Fruit fly (Drosophila melanogaster) whole organism, prepupa: ENCODE measurements around the gene Sap30.

Experiments
- Blimp-1 ChIP-seq: fragments of 200-800 bp; sonication (Bioruptor generic); optimal IDR thresholded peaks from 3 replicates; lab custom pipeline; 2017; ENCODE audit warnings: missing biosample characterization, missing genetic modification characterization, mild to moderate bottlenecking, moderate library complexity, missing genetic modification reagents
- CG10631 ChIP-seq: fragments of 200-800 bp; sonication (Bioruptor generic); optimal IDR thresholded peaks from 2 replicates; lab custom pipeline; 2016; ENCODE audit warnings: missing biosample characterization, missing genetic modification characterization
- CG11294 ChIP-seq: fragments of 200-800 bp; sonication (Bioruptor generic); IDR thresholded peaks from 2 replicates; pipeline ENCODE4 v1.3.6; 2022; ENCODE audit warnings: missing biosample characterization, missing genetic modification characterization
- CG11762 ChIP-seq: fragments of 200-800 bp; sonication (Bioruptor generic); optimal IDR thresholded peaks from 3 replicates; lab custom pipeline; 2016; ENCODE audit warnings: missing biosample characterization, missing genetic modification characterization; ENCODE audit not compliant: insufficient read depth
- CG11902 ChIP-seq: fragments of 200-800 bp; sonication (Bioruptor generic); optimal IDR thresholded peaks from 3 replicates; lab custom pipeline; 2016; ENCODE audit warnings: missing biosample characterization, missing genetic modification characterization
- CG15336 ChIP-seq: fragments of 200-800 bp; sonication (Bioruptor generic); IDR thresholded peaks from 2 replicates; pipeline ENCODE4 v1.3.6; 2022; ENCODE audit warnings: missing biosample characterization, missing genetic modification characterization
- CG1621 ChIP-seq: fragments of 200-800 bp; sonication (Bioruptor generic); optimal IDR thresholded peaks from 3 replicates; lab custom pipeline; 2018; ENCODE audit warnings: missing biosample characterization, mild to moderate bottlenecking, missing genetic modification characterization
- CG16779 ChIP-seq: fragments of 200-800 bp; sonication (Bioruptor generic); optimal IDR thresholded peaks from 3 replicates; lab custom pipeline; 2017; ENCODE audit warnings: missing biosample characterization, mild to moderate bottlenecking, missing genetic modification characterization
- CG3032 ChIP-seq: fragments of 200-800 bp; optimal IDR thresholded peaks from 2 replicates; lab custom pipeline; 2019; ENCODE audit warnings: missing biosample characterization, mild to moderate bottlenecking, missing genetic modification characterization, moderate library complexity
- CG32006 ChIP-seq: fragments of 200-800 bp; sonication (Bioruptor generic); optimal IDR thresholded peaks from 3 replicates; lab custom pipeline; 2017; ENCODE audit warnings: missing biosample characterization, mild to moderate bottlenecking, missing genetic modification characterization
- CG34406 ChIP-seq: fragments of 200-800 bp; sonication (Bioruptor generic); optimal IDR thresholded peaks from 3 replicates; lab custom pipeline; 2016; ENCODE audit warnings: missing biosample characterization, missing genetic modification characterization
- CG3919 ChIP-seq: fragments of 200-800 bp; sonication (Bioruptor generic); optimal IDR thresholded peaks from 3 replicates; lab custom pipeline; 2016; ENCODE audit warnings: missing biosample characterization, missing genetic modification characterization
- CG4318 ChIP-seq: fragments of 200-800 bp; sonication (Bioruptor generic); optimal IDR thresholded peaks from 3 replicates; lab custom pipeline; 2017; ENCODE audit warnings: missing biosample characterization, mild to moderate bottlenecking, missing genetic modification characterization
- CG6163 ChIP-seq: fragments of 200-800 bp; sonication (Bioruptor generic); IDR thresholded peaks from 3 replicates; pipeline ENCODE4 v1.3.6; 2022; ENCODE audit warnings: missing biosample characterization, missing genetic modification characterization
- CG6276 ChIP-seq: fragments of 200-800 bp; sonication (Bioruptor generic); optimal IDR thresholded peaks from 2 replicates; lab custom pipeline; 2017; ENCODE audit warnings: missing biosample characterization, mild to moderate bottlenecking, missing genetic modification characterization
- CG6792 ChIP-seq: fragments of 200-800 bp; sonication (Bioruptor generic); optimal IDR thresholded peaks from 3 replicates; lab custom pipeline; 2016; ENCODE audit warnings: missing biosample characterization, missing genetic modification characterization
- CG6854 ChIP-seq: fragments of 200-800 bp; sonication (Bioruptor generic); optimal IDR thresholded peaks from 2 replicates; lab custom pipeline; 2017; ENCODE audit warnings: missing biosample characterization, mild to moderate bottlenecking, missing genetic modification characterization
- CG8119 ChIP-seq: fragments of 200-800 bp; sonication (Bioruptor generic); IDR thresholded peaks from 3 replicates; pipeline ENCODE4 v1.3.6; 2022; ENCODE audit warnings: missing biosample characterization, missing genetic modification characterization
- CG8319 ChIP-seq: fragments of 200-800 bp; sonication (Bioruptor generic); optimal IDR thresholded peaks from 3 replicates; lab custom pipeline; 2016; ENCODE audit warnings: missing biosample characterization, missing genetic modification characterization
- CG8632 ChIP-seq: fragments of 200-800 bp; sonication (Bioruptor generic); optimal IDR thresholded peaks from 3 replicates; lab custom pipeline; 2016; ENCODE audit warnings: missing biosample characterization, missing genetic modification characterization
- Eip75B ChIP-seq: fragments of 200-800 bp; sonication (Bioruptor generic); optimal IDR thresholded peaks from 3 replicates; lab custom pipeline; 2016; ENCODE audit warnings: missing biosample characterization, missing genetic modification characterization
- Eip78C ChIP-seq: fragments of 200-800 bp; sonication (Bioruptor generic); peaks from one replicate; lab custom pipeline; 2016; ENCODE audit warnings: missing biosample characterization, missing genetic modification characterization
- Eip93F ChIP-seq: fragments of 200-800 bp; sonication (Bioruptor generic); optimal IDR thresholded peaks from 2 replicates; lab custom pipeline; 2016; ENCODE audit warnings: missing biosample characterization, mild to moderate bottlenecking, missing genetic modification characterization
- Ets96B ChIP-seq: fragments of 200-800 bp; optimal IDR thresholded peaks from 2 replicates; lab custom pipeline; 2019; ENCODE audit warnings: missing biosample characterization, mild to moderate bottlenecking, missing genetic modification characterization, moderate library complexity
- Gug ChIP-seq: fragments of 200-800 bp; sonication (Bioruptor generic); IDR thresholded peaks from 2 replicates; pipeline ENCODE4 v1.3.6; 2022; ENCODE audit warnings: missing biosample characterization, missing genetic modification characterization
- Hr4 ChIP-seq: fragments of 200-800 bp; sonication (Bioruptor generic); optimal IDR thresholded peaks from 3 replicates; lab custom pipeline; 2016; ENCODE audit warnings: missing biosample characterization, missing genetic modification characterization
- Lpt ChIP-seq: fragments of 200-800 bp; sonication (Bioruptor generic); optimal IDR thresholded peaks from 3 replicates; lab custom pipeline; 2016; ENCODE audit warnings: missing biosample characterization, missing genetic modification characterization
- Met ChIP-seq: fragments of 200-800 bp; sonication (Bioruptor generic); optimal IDR thresholded peaks from 3 replicates; lab custom pipeline; 2016; ENCODE audit warnings: missing biosample characterization, missing genetic modification characterization
- Sox102F ChIP-seq: fragments of 200-800 bp; sonication (Bioruptor generic); optimal IDR thresholded peaks from 2 replicates; lab custom pipeline; 2016; ENCODE audit warnings: missing biosample characterization, mild to moderate bottlenecking, missing genetic modification characterization
- Sox14 ChIP-seq: fragments of 200-800 bp; sonication (Bioruptor generic); optimal IDR thresholded peaks from 3 replicates; lab custom pipeline; 2016; ENCODE audit warnings: missing biosample characterization, missing genetic modification characterization
- Sox15 ChIP-seq: fragments of 200-800 bp; sonication (Bioruptor generic); optimal IDR thresholded peaks from 3 replicates; lab custom pipeline; 2016; ENCODE audit warnings: missing biosample characterization, missing genetic modification characterization
- acj6 ChIP-seq: fragments of 200-800 bp; sonication (Bioruptor generic); optimal IDR thresholded peaks from 3 replicates; lab custom pipeline; 2016; ENCODE audit warnings: missing biosample characterization, missing genetic modification characterization
- cyc ChIP-seq: fragments of 200-800 bp; sonication (Bioruptor generic); optimal IDR thresholded peaks from 3 replicates; lab custom pipeline; 2016; ENCODE audit warnings: missing biosample characterization, missing genetic modification characterization
- dac ChIP-seq: fragments of 200-800 bp; sonication (Bioruptor generic); optimal IDR thresholded peaks from 2 replicates; lab custom pipeline; 2017; ENCODE audit warnings: missing biosample characterization, mild to moderate bottlenecking, missing genetic modification characterization
- dsx ChIP-seq: fragments of 200-800 bp; optimal IDR thresholded peaks from 3 replicates; lab custom pipeline; 2019; ENCODE audit warnings: missing biosample characterization, mild to moderate bottlenecking, missing genetic modification characterization, moderate library complexity; ENCODE audit not compliant: poor library complexity, severe bottlenecking
- esn ChIP-seq: fragments of 200-800 bp; sonication (Bioruptor generic); optimal IDR thresholded peaks from 2 replicates; lab custom pipeline; 2016; ENCODE audit warnings: missing biosample characterization, mild to moderate bottlenecking, missing genetic modification characterization, moderate library complexity
- fd59A ChIP-seq: fragments of 200-800 bp; sonication (Bioruptor generic); optimal IDR thresholded peaks from 2 replicates; lab custom pipeline; 2017; ENCODE audit warnings: missing biosample characterization, mild to moderate bottlenecking, missing genetic modification characterization, missing genetic modification reagents
- fd85E ChIP-seq: fragments of 200-800 bp; sonication (Bioruptor generic); optimal IDR thresholded peaks from 3 replicates; lab custom pipeline; 2016; ENCODE audit warnings: missing biosample characterization, missing genetic modification characterization
- fkh ChIP-seq: fragments of 200-800 bp; sonication (Bioruptor generic); optimal IDR thresholded peaks from 3 replicates; lab custom pipeline; 2017; ENCODE audit warnings: missing biosample characterization, mild to moderate bottlenecking, missing genetic modification characterization, moderate library complexity
- lz ChIP-seq: fragments of 200-800 bp; sonication (Bioruptor generic); optimal IDR thresholded peaks from 3 replicates; lab custom pipeline; 2016; ENCODE audit warnings: missing biosample characterization, missing genetic modification characterization
- net ChIP-seq: fragments of 200-800 bp; sonication (Bioruptor generic); optimal IDR thresholded peaks from 3 replicates; lab custom pipeline; 2016; ENCODE audit warnings: missing biosample characterization, missing genetic modification characterization
- pdm3 ChIP-seq: fragments of 200-800 bp; sonication (Bioruptor generic); optimal IDR thresholded peaks from 3 replicates; lab custom pipeline; 2016; ENCODE audit warnings: missing biosample characterization, missing genetic modification characterization
- salr ChIP-seq, 2 experiments: fragments of 200-800 bp; sonication (Bioruptor generic); optimal IDR thresholded peaks; 3 replicates each; lab custom pipeline; 2016 to 2018; ENCODE audit warnings: missing biosample characterization in 2 of 2, missing genetic modification characterization in 2 of 2, mild to moderate bottlenecking in 1 of 2
- svp ChIP-seq: fragments of 200-800 bp; sonication (Bioruptor generic); peaks from one replicate; lab custom pipeline; 2016; ENCODE audit warnings: missing biosample characterization, missing genetic modification characterization
- topi ChIP-seq: fragments of 200-800 bp; sonication (Bioruptor generic); optimal IDR thresholded peaks from 3 replicates; lab custom pipeline; 2016; ENCODE audit warnings: missing biosample characterization, missing genetic modification characterization
- vri ChIP-seq: fragments of 200-800 bp; sonication (Bioruptor generic); optimal IDR thresholded peaks from 3 replicates; lab custom pipeline; 2016; ENCODE audit warnings: missing biosample characterization, mild to moderate bottlenecking, missing genetic modification characterization

Sap30 gene

dm6 chrX:16811213-16811749 lies 24.2 kb downstream of the Sap30 start, which contains the start of gene CG4829 (continued):
- TF ChIP-seq CG1621 (tag; lab: Kevin White, UChicago) (peak; percentile 19), lz (peak; percentile 42), fd85E (GFP tag; lab: Kevin White, UChicago) (no peak), Hr4 (GFP tag; lab: Kevin White, UChicago) (peak; percentile 41), CG3919 (GFP tag; lab: Kevin White, UChicago) (peak; percentile 65), vri (no peak), Sox15 (GFP tag; lab: Kevin White, UChicago) (peak; percentile 18), svp (GFP tag; lab: Kevin White, UChicago) (peak; percentile 65), CG32006 (peak; percentile 58), CG6854 (GFP tag; lab: Kevin White, UChicago) (no peak), acj6 (peak; percentile 36), esn (GFP tag; lab: Kevin White, UChicago) (peak; percentile 45), Eip78C (peak; percentile 85), Eip75B (GFP tag; lab: Kevin White, UChicago) (no peak), Sox14 (GFP tag; lab: Kevin White, UChicago) (peak; percentile 23), pdm3 (GFP tag; lab: Kevin White, UChicago) (peak; percentile 50), topi (GFP tag; lab: Kevin White, UChicago) (peak; percentile 64), Ets96B (tag; lab: Kevin White, UChicago) (peak; percentile 45), dsx (peak; percentile 14), CG15336 (peak; percentile 67; the same call in 1 of the 2 replicates), Met (GFP tag; lab: Kevin White, UChicago) (peak; percentile 23), Lpt (GFP tag; lab: Kevin White, UChicago) (no peak), CG8319 (GFP tag; lab: Kevin White, UChicago) (peak; percentile 19), CG16779 (tag; lab: Kevin White, UChicago) (no peak), CG10631 (GFP tag; lab: Kevin White, UChicago) (peak; percentile 38), Gug (GFP tag; lab: Robert Waterston, UW) (peak; percentile 62), Sox102F (GFP tag; lab: Kevin White, UChicago) (peak; percentile 26), CG3032 (tag; lab: Kevin White, UChicago) (peak; percentile 21), Blimp-1 (GFP tag; lab: Kevin White, UChicago) (no peak), Eip93F (GFP tag; lab: Kevin White, UChicago) (no peak), dac (GFP tag; lab: Kevin White, UChicago) (no peak), CG6163 (peak; percentile 77), CG11762 (GFP tag; lab: Kevin White, UChicago) (peak; percentile 5), CG8119 (GFP tag; lab: Robert Waterston, UW) (no peak)

- no peak for TF ChIP-seq salr (GFP tag; optimal IDR thresholded peaks at IDR 0.05; lab: Kevin White, UChicago)
- no peak for TF ChIP-seq CG11762 (GFP tag; lab: Kevin White, UChicago)
- TF ChIP-seq CG8632 (GFP tag; lab: Kevin White, UChicago) = peak; percentile 8
- TF ChIP-seq CG34406 (GFP tag; lab: Kevin White, UChicago) = peak; percentile 13
- no peak for TF ChIP-seq Lpt (GFP tag; lab: Kevin White, UChicago)
- no peak for TF ChIP-seq svp (GFP tag; lab: Kevin White, UChicago)
- TF ChIP-seq topi (GFP tag; lab: Kevin White, UChicago) = no peak
- TF ChIP-seq Sox102F (GFP tag; lab: Kevin White, UChicago) = no peak
- TF ChIP-seq vri = no peak
- no peak for TF ChIP-seq pdm3 (GFP tag; lab: Kevin White, UChicago)
- TF ChIP-seq dsx = no peak
- TF ChIP-seq Ets96B (tag; lab: Kevin White, UChicago) = no peak
- no peak for TF ChIP-seq CG6792
- no peak for TF ChIP-seq Sox14 (GFP tag; lab: Kevin White, UChicago)
- TF ChIP-seq net (GFP tag; lab: Kevin White, UChicago) = no peak
- no peak for TF ChIP-seq Sox15 (GFP tag; lab: Kevin White, UChicago)
- TF ChIP-seq CG6276 = no peak
- TF ChIP-seq Gug (GFP tag; lab: Robert Waterston, UW) = no peak
- no peak for TF ChIP-seq CG8319 (GFP tag; lab: Kevin White, UChicago)
- TF ChIP-seq CG11902 (GFP tag; lab: Kevin White, UChicago) = no peak
- TF ChIP-seq fd85E (GFP tag; lab: Kevin White, UChicago) = no peak
- TF ChIP-seq Eip93F (GFP tag; lab: Kevin White, UChicago) = no peak
- no peak for TF ChIP-seq Hr4 (GFP tag; lab: Kevin White, UChicago)
- no peak for TF ChIP-seq fd59A (GFP tag; lab: Kevin White, UChicago)
- no peak for TF ChIP-seq Eip75B (GFP tag; lab: Kevin White, UChicago)
- no peak; the same call in 1 of the 2 replicates for TF ChIP-seq CG11294
- TF ChIP-seq CG3919 (GFP tag; lab: Kevin White, UChicago) = no peak
- TF ChIP-seq cyc = no peak
- no peak for TF ChIP-seq fkh
- TF ChIP-seq CG4318 (GFP tag; lab: Kevin White, UChicago) = no peak
- TF ChIP-seq Eip78C = peak; percentile 47
- TF ChIP-seq dac (GFP tag; lab: Kevin White, UChicago) = no peak
- TF ChIP-seq Blimp-1 (GFP tag; lab: Kevin White, UChicago) = no peak
- peak; percentile 15; the same call in 1 of the 2 replicates for TF ChIP-seq CG15336
- TF ChIP-seq CG16779 (tag; lab: Kevin White, UChicago) = no peak
- TF ChIP-seq CG1621 (tag; lab: Kevin White, UChicago) = no peak
Observed at dm6 chrX:16813226-16813625, 26.1 kb downstream of the Sap30 start.
